Worm (Caenorhabditis elegans): Measurements from ENCODE around the gene E04D5.5.

The E04D5.5 gene

DNA sequence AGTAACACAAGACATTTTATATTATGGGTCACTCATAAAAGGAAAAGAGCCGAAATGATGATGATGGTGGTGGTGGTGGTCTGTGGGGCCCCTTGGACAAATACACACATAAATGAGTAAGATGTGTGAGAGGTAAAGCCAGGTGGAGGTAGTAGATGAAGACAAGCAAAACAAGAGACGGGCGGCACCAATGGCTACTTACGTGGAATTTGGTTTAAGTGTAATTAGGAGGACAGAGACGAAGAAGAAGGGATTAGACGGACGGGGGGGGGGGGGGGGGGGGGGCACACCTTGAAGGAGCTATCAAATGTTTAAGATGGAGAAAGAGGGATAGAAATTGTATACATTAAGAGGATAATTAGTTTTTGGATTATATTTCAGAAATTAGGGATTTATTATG is 36.3 kb upstream of the E04D5.5 start:
- TF ChIP-seq ztf-16 (tag; optimal IDR thresholded peaks at IDR 0.05) (no peak), ceh-24 (tag; optimal IDR thresholded peaks at IDR 0.05) (no peak), pha-2 (tag; optimal IDR thresholded peaks at IDR 0.05) (no peak), npax-4 (tag; optimal IDR thresholded peaks at IDR 0.05) (no peak), odd-2 (tag; optimal IDR thresholded peaks at IDR 0.05) (no peak), F13H6.1 (tag; optimal IDR thresholded peaks at IDR 0.05) (no peak), ceh-34 (tag; optimal IDR thresholded peaks at IDR 0.05) (no peak), dve-1 (tag; optimal IDR thresholded peaks at IDR 0.05) (no peak), hlh-13 (GFP tag; optimal IDR thresholded peaks at IDR 0.05) (no peak), ceh-2 (tag; optimal IDR thresholded peaks at IDR 0.05) (no peak), ceh-30 (tag; optimal IDR thresholded peaks at IDR 0.05) (no peak), eyg-1 (tag; optimal IDR thresholded peaks at IDR 0.05) (no peak), pax-1 (tag; optimal IDR thresholded peaks at IDR 0.05) (no peak), ceh-14 (tag; optimal IDR thresholded peaks at IDR 0.05) (no peak), ahr-1 (tag; optimal IDR thresholded peaks at IDR 0.05) (no peak), ama-1 (optimal IDR thresholded peaks at IDR 0.05) (no peak), zip-5 (tag; optimal IDR thresholded peaks at IDR 0.05) (no peak), tbx-7 (tag; optimal IDR thresholded peaks at IDR 0.05) (no peak), sox-4 (tag; optimal IDR thresholded peaks at IDR 0.05) (no peak), lim-6 (tag; optimal IDR thresholded peaks at IDR 0.05) (no peak)

DNA sequence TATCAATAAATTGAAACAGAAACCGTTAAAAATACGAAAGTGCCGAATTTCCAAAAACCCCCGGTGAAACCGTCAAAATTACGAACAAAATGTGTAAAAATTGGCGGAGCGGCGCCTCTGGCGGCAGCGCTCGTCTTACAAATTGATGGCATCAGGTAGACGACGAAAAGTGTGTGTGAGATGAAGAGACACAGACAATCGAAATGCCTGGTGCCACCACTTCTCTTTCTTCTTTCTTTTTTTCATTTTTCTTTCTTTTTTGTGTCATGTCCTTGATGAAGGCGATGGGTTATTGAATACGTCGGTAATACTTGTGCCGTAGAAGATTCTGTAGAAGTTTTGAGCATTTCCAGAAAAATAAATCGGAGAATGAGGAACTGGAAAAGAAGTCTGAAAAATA is 33.2 kb upstream of the E04D5.5 start:
- TF ChIP-seq T23F11.4 (GFP tag; optimal IDR thresholded peaks at IDR 0.05) = no peak
- no peak for TF ChIP-seq hlh-8 (tag; optimal IDR thresholded peaks at IDR 0.05)
- TF ChIP-seq unc-42 (tag; optimal IDR thresholded peaks at IDR 0.05) = no peak
- TF ChIP-seq madf-2 (tag; optimal IDR thresholded peaks at IDR 0.05) = no peak
- TF ChIP-seq ama-1 (optimal IDR thresholded peaks at IDR 0.05) = no peak
- TF ChIP-seq ceh-24 (tag; optimal IDR thresholded peaks at IDR 0.05) = no peak
- TF ChIP-seq nfya-1 (tag; optimal IDR thresholded peaks at IDR 0.05) = no peak

DNA sequence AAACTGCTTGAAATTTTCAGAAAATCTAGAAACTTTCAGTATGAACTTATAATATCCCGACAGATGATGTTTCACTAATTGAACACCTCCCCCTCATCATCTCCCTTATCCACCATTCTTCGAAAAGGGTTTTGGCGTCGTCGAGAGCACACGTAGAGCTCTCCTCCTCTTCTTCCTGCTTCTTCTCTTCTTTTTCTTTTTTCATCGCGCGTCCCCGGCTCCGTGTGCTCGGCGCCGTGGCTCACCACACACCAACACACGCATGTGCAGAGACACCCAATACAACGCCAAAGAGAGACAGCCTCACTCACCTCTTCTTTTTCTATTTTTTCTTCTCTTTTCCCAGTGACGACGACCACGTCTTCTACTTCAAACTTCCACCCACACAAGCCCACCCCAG is 31.5 kb upstream of the E04D5.5 start:
- TF ChIP-seq ceh-6 (GFP tag; optimal IDR thresholded peaks at IDR 0.05) = no peak
- no peak for TF ChIP-seq ref-2 (tag; optimal IDR thresholded peaks at IDR 0.05)
- no peak for TF ChIP-seq ceh-45 (GFP tag; IDR thresholded peaks at IDR 0.05)
- no peak for TF ChIP-seq tbx-2 (tag; optimal IDR thresholded peaks at IDR 0.05)
- no peak for TF ChIP-seq ztf-16 (tag; optimal IDR thresholded peaks at IDR 0.05)
- TF ChIP-seq npax-4 (tag; optimal IDR thresholded peaks at IDR 0.05) = no peak
- no peak for TF ChIP-seq C08G9.2 (tag; optimal IDR thresholded peaks at IDR 0.05)
- TF ChIP-seq nhr-232 (tag; optimal IDR thresholded peaks at IDR 0.05) = no peak
- no peak for TF ChIP-seq ama-1 (optimal IDR thresholded peaks at IDR 0.05)

DNA sequence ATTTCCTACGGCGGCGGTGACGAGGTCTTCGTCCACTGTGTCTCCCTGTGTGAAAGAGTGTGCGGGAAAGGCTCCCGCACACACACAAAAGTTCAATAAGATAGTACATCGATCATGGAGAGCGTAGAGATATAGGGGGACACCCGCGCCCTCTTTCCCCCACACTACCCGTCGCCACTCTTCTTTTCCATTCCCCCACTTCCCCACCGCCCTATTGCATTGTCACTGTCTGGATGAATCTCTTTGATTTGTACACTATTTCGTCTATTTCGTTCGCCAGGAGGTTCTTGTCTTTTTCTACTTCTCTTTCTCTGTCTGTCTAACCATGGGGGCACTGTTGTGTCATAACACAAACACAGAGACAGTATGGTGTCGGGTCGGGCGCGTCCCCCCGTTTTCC is 28.8 kb upstream of the E04D5.5 start:
- TF ChIP-seq K02D7.2 (tag; optimal IDR thresholded peaks at IDR 0.05) = no peak
- TF ChIP-seq che-1 (tag; optimal IDR thresholded peaks at IDR 0.05) = no peak
- TF ChIP-seq ceh-45 (GFP tag; IDR thresholded peaks at IDR 0.05) = no peak
- TF ChIP-seq nfya-1 (tag; optimal IDR thresholded peaks at IDR 0.05) = peak; percentile 71
- no peak for TF ChIP-seq pqm-1 (tag; optimal IDR thresholded peaks at IDR 0.05)
- no peak for TF ChIP-seq rnt-1 (tag; optimal IDR thresholded peaks at IDR 0.05)
- TF ChIP-seq pros-1 (tag; optimal IDR thresholded peaks at IDR 0.05) = no peak
- TF ChIP-seq C08G9.2 (tag; optimal IDR thresholded peaks at IDR 0.05) = no peak
- TF ChIP-seq tbx-2 (tag; optimal IDR thresholded peaks at IDR 0.05) = peak; percentile 41
- no peak for TF ChIP-seq fax-1 (tag; optimal IDR thresholded peaks at IDR 0.05)
- peak; percentile 6 for TF ChIP-seq ztf-16 (tag; optimal IDR thresholded peaks at IDR 0.05)
- TF ChIP-seq ceh-31 (tag; optimal IDR thresholded peaks at IDR 0.05) = peak; percentile 33
- TF ChIP-seq ceh-6 (GFP tag; optimal IDR thresholded peaks at IDR 0.05) = no peak
- TF ChIP-seq pat-9 (tag; optimal IDR thresholded peaks at IDR 0.05) = no peak
- no peak for TF ChIP-seq T23F11.4 (GFP tag; optimal IDR thresholded peaks at IDR 0.05)
- TF ChIP-seq eyg-1 (tag; optimal IDR thresholded peaks at IDR 0.05) = no peak
- TF ChIP-seq elt-4 (tag; optimal IDR thresholded peaks at IDR 0.05) = no peak
- no peak for TF ChIP-seq ceh-14 (tag; optimal IDR thresholded peaks at IDR 0.05)
- TF ChIP-seq unc-55 (GFP tag; optimal IDR thresholded peaks at IDR 0.05) = peak; percentile 62
- no peak for TF ChIP-seq unc-3 (GFP tag; conservative IDR thresholded peaks at IDR 0.05)
- no peak for TF ChIP-seq unc-3 (tag; optimal IDR thresholded peaks at IDR 0.05)
- no peak for TF ChIP-seq syd-9 (tag; optimal IDR thresholded peaks at IDR 0.05)
- no peak for TF ChIP-seq ahr-1 (tag; optimal IDR thresholded peaks at IDR 0.05)
- no peak for TF ChIP-seq pax-1 (tag; optimal IDR thresholded peaks at IDR 0.05)
- peak; percentile 3 for TF ChIP-seq madf-2 (tag; optimal IDR thresholded peaks at IDR 0.05)
- TF ChIP-seq fkh-6 (tag; optimal IDR thresholded peaks at IDR 0.05) = no peak
- no peak for TF ChIP-seq hlh-8 (tag; optimal IDR thresholded peaks at IDR 0.05)
- TF ChIP-seq pha-4 (tag; optimal IDR thresholded peaks at IDR 0.05) = no peak
- TF ChIP-seq ref-2 (tag; optimal IDR thresholded peaks at IDR 0.05) = peak; percentile 8
- TF ChIP-seq hlh-30 (tag; optimal IDR thresholded peaks at IDR 0.05; ENCODE audit: insufficient read depth) = peak; percentile 9
- peak; percentile 24 for TF ChIP-seq F13H6.1 (tag; optimal IDR thresholded peaks at IDR 0.05)
- TF ChIP-seq sox-4 (tag; optimal IDR thresholded peaks at IDR 0.05) = no peak
- TF ChIP-seq pha-2 (tag; optimal IDR thresholded peaks at IDR 0.05) = no peak
